Fruit fly (Drosophila melanogaster) whole organism, adult: Measurements from ENCODE around the gene Apc2.

Experiments
- CG11617 ChIP-seq: fragments of 200-800 bp; sonication (Bioruptor generic); optimal IDR thresholded peaks from 2 replicates; lab custom pipeline; 2017; ENCODE audit warnings: mild to moderate bottlenecking, missing biosample characterization, missing genetic modification reagents, missing genetic modification characterization
- CG12768 ChIP-seq: fragments of 200-800 bp; sonication (Bioruptor generic); optimal IDR thresholded peaks from 2 replicates; lab custom pipeline; 2017; ENCODE audit warnings: missing biosample characterization, missing genetic modification characterization, mild to moderate bottlenecking, moderate library complexity, missing genetic modification reagents
- CG14711 ChIP-seq: fragments of 200-800 bp; sonication (Bioruptor generic); optimal IDR thresholded peaks from 2 replicates; lab custom pipeline; 2018; ENCODE audit warnings: missing biosample characterization, mild to moderate bottlenecking, missing genetic modification characterization, moderate library complexity
- CG1620 ChIP-seq: fragments of 200-800 bp; sonication (Bioruptor generic); optimal IDR thresholded peaks from 2 replicates; lab custom pipeline; 2016; ENCODE audit warnings: missing biosample characterization, missing genetic modification characterization
- CG33017 ChIP-seq: fragments of 200-800 bp; sonication (Bioruptor generic); optimal IDR thresholded peaks from 2 replicates; lab custom pipeline; 2018; ENCODE audit warnings: missing biosample characterization, mild to moderate bottlenecking, missing genetic modification characterization, moderate library complexity
- CG5204 ChIP-seq: fragments of 200-800 bp; sonication (Bioruptor generic); optimal IDR thresholded peaks from 2 replicates; lab custom pipeline; 2016; ENCODE audit warnings: missing biosample characterization, missing genetic modification characterization
- CG7045 ChIP-seq: fragments of 200-800 bp; sonication (Bioruptor generic); optimal IDR thresholded peaks from 2 replicates; lab custom pipeline; 2017; ENCODE audit warnings: missing biosample characterization, mild to moderate bottlenecking, missing genetic modification characterization
- CG7101 ChIP-seq: fragments of 200-800 bp; sonication (Bioruptor generic); optimal IDR thresholded peaks from 2 replicates; lab custom pipeline; 2018; ENCODE audit warnings: missing biosample characterization, mild to moderate bottlenecking, missing genetic modification characterization, moderate library complexity
- Clk ChIP-seq: fragments of 200-800 bp; sonication (Bioruptor generic); optimal IDR thresholded peaks from 2 replicates; lab custom pipeline; 2017; ENCODE audit warnings: missing biosample characterization, missing genetic modification characterization
- Crg-1 ChIP-seq: fragments of 200-800 bp; sonication (Bioruptor generic); optimal IDR thresholded peaks from 2 replicates; lab custom pipeline; 2016; ENCODE audit warnings: missing biosample characterization, missing genetic modification characterization
- Hr96 ChIP-seq: fragments of 200-800 bp; sonication (Bioruptor generic); optimal IDR thresholded peaks from 2 replicates; lab custom pipeline; 2016; ENCODE audit warnings: missing biosample characterization, missing genetic modification characterization
- Mnt ChIP-seq: fragments of 200-800 bp; sonication (Bioruptor generic); optimal IDR thresholded peaks from 2 replicates; lab custom pipeline; 2016; ENCODE audit warnings: missing biosample characterization, mild to moderate bottlenecking, missing genetic modification characterization
- bab1 ChIP-seq: fragments of 200-800 bp; sonication (Bioruptor generic); optimal IDR thresholded peaks from 3 replicates; lab custom pipeline; 2019; ENCODE audit warnings: missing biosample characterization, mild to moderate bottlenecking, missing genetic modification characterization, moderate library complexity
- cic ChIP-seq: fragments of 200-800 bp; sonication (Bioruptor generic); optimal IDR thresholded peaks from 2 replicates; lab custom pipeline; 2017; ENCODE audit warnings: missing biosample characterization, mild to moderate bottlenecking, missing genetic modification characterization, moderate library complexity
- cnc ChIP-seq, 2 experiments: fragments of >200 bp; optimal IDR thresholded peaks; 2 replicates each; lab custom pipeline; 2017
- kay ChIP-seq: fragments of 200-800 bp; sonication (Bioruptor generic); peaks from one replicate; lab custom pipeline; 2016; ENCODE audit warnings: missing biosample characterization, missing genetic modification characterization, borderline replicate concordance
- ovo ChIP-seq: fragments of 200-800 bp; sonication (Bioruptor generic); optimal IDR thresholded peaks from 2 replicates; lab custom pipeline; 2016; ENCODE audit warnings: missing biosample characterization, missing genetic modification characterization
- pad ChIP-seq: fragments of 200-800 bp; sonication (Bioruptor generic); optimal IDR thresholded peaks from 3 replicates; lab custom pipeline; 2017; ENCODE audit warnings: missing biosample characterization, missing genetic modification characterization, mild to moderate bottlenecking, moderate library complexity, missing genetic modification reagents
- tj ChIP-seq: fragments of 200-800 bp; sonication (Bioruptor generic); optimal IDR thresholded peaks from 3 replicates; lab custom pipeline; 2017; ENCODE audit warnings: missing biosample characterization, mild to moderate bottlenecking, missing genetic modification characterization, moderate library complexity
- toe ChIP-seq: fragments of 200-800 bp; sonication (Bioruptor generic); optimal IDR thresholded peaks from 2 replicates; lab custom pipeline; 2016; ENCODE audit warnings: missing biosample characterization, missing genetic modification characterization

The Apc2 gene

dm6 chr3R:24151924-24152809 lies 11.6 kb upstream of the Apc2 start, which contains the start of the genes p38a and CG6178:
Gene p38a (minus strand): TSS chr3R:24152321.
Gene CG6178 (plus strand): TSS chr3R:24152347.
- no peak for TF ChIP-seq kay
- TF ChIP-seq CG14711 (tag; lab: Kevin White, UChicago), result peak; percentile 96
- TF ChIP-seq CG12768 (GFP tag; lab: Kevin White, UChicago), result peak; percentile 97
- TF ChIP-seq toe (GFP tag; lab: Kevin White, UChicago), result peak; percentile 67
- peak; percentile 97 for TF ChIP-seq CG7045
- peak; percentile 99 for TF ChIP-seq CG7101
- TF ChIP-seq cnc (optimal IDR thresholded peaks at IDR 0.05; lab: Kevin White, UChicago), result no peak
- TF ChIP-seq ovo (GFP tag; lab: Kevin White, UChicago), result peak; percentile 80
- TF ChIP-seq tj (GFP tag; lab: Kevin White, UChicago), result peak; percentile 85
- peak; percentile 77 for TF ChIP-seq Mnt
- TF ChIP-seq CG33017 (tag; lab: Kevin White, UChicago), result peak; percentile 97
- TF ChIP-seq pad (GFP tag; lab: Kevin White, UChicago), result peak; percentile 90
- peak; percentile 60 for TF ChIP-seq Hr96
- TF ChIP-seq bab1 (GFP tag; lab: Kevin White, UChicago), result peak; percentile 97
- TF ChIP-seq CG5204 (GFP tag; lab: Kevin White, UChicago), result peak; percentile 79
- peak; percentile 59 for TF ChIP-seq CG1620 (GFP tag; lab: Kevin White, UChicago)
- TF ChIP-seq Clk (GFP tag; lab: Kevin White, UChicago), result peak; percentile 75
- TF ChIP-seq cic (GFP tag; lab: Kevin White, UChicago), result peak; percentile 73
- TF ChIP-seq CG11617, result peak; percentile 99
- peak; percentile 71 for TF ChIP-seq Crg-1 (GFP tag; lab: Kevin White, UChicago)

dm6 chr3R:24161173-24161811 lies 2.5 kb upstream of the Apc2 start, which contains the start of the genes Myo95E and TBC1d7:
Gene Myo95E (minus strand): TSS chr3R:24161498.
Gene TBC1d7 (plus strand): TSS chr3R:24161727.
- TF ChIP-seq toe (GFP tag; lab: Kevin White, UChicago) (no peak), CG33017 (tag; lab: Kevin White, UChicago) (peak; percentile 91), CG12768 (GFP tag; lab: Kevin White, UChicago) (peak; percentile 91), Crg-1 (GFP tag; lab: Kevin White, UChicago) (peak; percentile 45), kay (no peak), bab1 (GFP tag; lab: Kevin White, UChicago) (peak; percentile 88), CG11617 (peak; percentile 86), Mnt (peak; percentile 75), cic (GFP tag; lab: Kevin White, UChicago) (peak; percentile 34), ovo (GFP tag; lab: Kevin White, UChicago) (peak; percentile 17), tj (GFP tag; lab: Kevin White, UChicago) (peak; percentile 50), cnc (optimal IDR thresholded peaks at IDR 0.05; lab: Kevin White, UChicago) (no peak), CG5204 (GFP tag; lab: Kevin White, UChicago) (no peak), CG7101 (peak; percentile 94), CG1620 (GFP tag; lab: Kevin White, UChicago) (peak; percentile 57), pad (GFP tag; lab: Kevin White, UChicago) (peak; percentile 82), Clk (GFP tag; lab: Kevin White, UChicago) (peak; percentile 38), Hr96 (no peak), CG14711 (tag; lab: Kevin White, UChicago) (peak; percentile 90), CG7045 (peak; percentile 83)

- peak; percentile 36 for TF ChIP-seq Mnt
- TF ChIP-seq Crg-1 (GFP tag; lab: Kevin White, UChicago), result no peak
These were observed 801 bp upstream of the Apc2 start, which contains the start of gene mRpS24 for dm6 chr3R:24162774-24163555. Gene mRpS24 (minus strand): TSS chr3R:24163545.

dm6 chr3R:24169362-24169761 lies 5.6 kb downstream of the Apc2 start, which contains the start of gene CG5510:
Gene CG5510 (minus strand): TSS chr3R:24169562.
- TF ChIP-seq pad (GFP tag; lab: Kevin White, UChicago) (peak; percentile 2), CG12768 (GFP tag; lab: Kevin White, UChicago) (no peak), ovo (GFP tag; lab: Kevin White, UChicago) (no peak), Clk (GFP tag; lab: Kevin White, UChicago) (no peak), cic (GFP tag; lab: Kevin White, UChicago) (peak; percentile 16), CG7101 (peak; percentile 28), Hr96 (no peak), kay (no peak), tj (GFP tag; lab: Kevin White, UChicago) (peak; percentile 18), CG11617 (peak; percentile 27), bab1 (GFP tag; lab: Kevin White, UChicago) (peak; percentile 79), cnc (optimal IDR thresholded peaks at IDR 0.05; lab: Kevin White, UChicago) (peak in 1 of 2 experiments; percentile 34), CG7045 (no peak), CG14711 (tag; lab: Kevin White, UChicago) (peak; percentile 50), Crg-1 (GFP tag; lab: Kevin White, UChicago) (peak; percentile 33), CG1620 (GFP tag; lab: Kevin White, UChicago) (peak; percentile 43), Mnt (peak; percentile 40), CG33017 (tag; lab: Kevin White, UChicago) (no peak)
